Worm (Caenorhabditis elegans): ENCODE results near the gene grd-7.

The grd-7 gene

ce11 chrX:7232158-7232822 lies 37.0 kb downstream of the grd-7 start:
- TF ChIP-seq lin-1 (GFP tag; IDR thresholded peaks at IDR 0.05) (peak; percentile 58; the same call in 1 of the 2 replicates), ceh-32 (tag; optimal IDR thresholded peaks at IDR 0.05; ENCODE audit: poor library complexity) (no peak), Y48G9A.11 (GFP tag; IDR thresholded peaks at IDR 0.05) (no peak), mxl-3 (GFP tag; optimal IDR thresholded peaks at IDR 0.05) (peak; percentile 40), mep-1 (tag; optimal IDR thresholded peaks at IDR 0.05) (peak; percentile 39), D1046.2 (GFP tag; IDR thresholded peaks at IDR 0.05) (no peak), attf-4 (tag; optimal IDR thresholded peaks at IDR 0.05) (no peak), zag-1 (tag; optimal IDR thresholded peaks at IDR 0.05) (no peak), zfp-2 (tag; optimal IDR thresholded peaks at IDR 0.05) (no peak), T26A8.4 (GFP tag; IDR thresholded peaks at IDR 0.05) (no peak), zip-11 (GFP tag; IDR thresholded peaks at IDR 0.05) (no peak), dpl-1 (GFP tag; optimal IDR thresholded peaks at IDR 0.05) (peak; percentile 9), hif-1 (tag; optimal IDR thresholded peaks at IDR 0.05) (peak in 1 of 2 experiments; percentile 1), daf-12 (tag; optimal IDR thresholded peaks at IDR 0.05) (no peak), nhr-76 (tag; optimal IDR thresholded peaks at IDR 0.05) (no peak), dmd-8 (GFP tag; IDR thresholded peaks at IDR 0.05) (no peak), mes-2 (tag; optimal IDR thresholded peaks at IDR 0.05; ENCODE audit: poor library complexity, severe bottlenecking) (peak; percentile 7), madf-5 (GFP tag; IDR thresholded peaks at IDR 0.05) (0 out of 4 replicates have a peak, but pooled peaks of 1 of the 2 experiments have one; percentile 26), Y75B8A.6 (GFP tag; IDR thresholded peaks at IDR 0.05) (0 out of 2 replicates have a peak, but pooled peaks have one; percentile 20), nhr-102 (tag; optimal IDR thresholded peaks at IDR 0.05) (no peak), F49E8.2 (tag; optimal IDR thresholded peaks at IDR 0.05; ENCODE audit: borderline replicate concordance) (no peak), pha-4 (GFP tag; IDR thresholded peaks at IDR 0.05) (no peak), pha-4 (tag; optimal IDR thresholded peaks at IDR 0.05) (no peak), spr-3 (GFP tag; optimal IDR thresholded peaks at IDR 0.05) (no peak), lsy-2 (tag; optimal IDR thresholded peaks at IDR 0.05) (peak in 1 of 2 experiments; percentile 62), F26F4.8 (GFP tag; conservative IDR thresholded peaks at IDR 0.05) (no peak), tra-1 (GFP tag; IDR thresholded peaks at IDR 0.05) (no peak), ztf-11 (tag; optimal IDR thresholded peaks at IDR 0.05) (no peak), sdz-12 (GFP tag; optimal IDR thresholded peaks at IDR 0.05) (no peak), pqm-1 (tag; optimal IDR thresholded peaks at IDR 0.05) (peak; percentile 10), nhr-41 (GFP tag; IDR thresholded peaks at IDR 0.05) (no peak), ceh-62 (tag; optimal IDR thresholded peaks at IDR 0.05) (no peak), ctbp-1 (GFP tag; IDR thresholded peaks at IDR 0.05) (no peak), ceh-82 (tag; optimal IDR thresholded peaks at IDR 0.05) (no peak), unc-130 (GFP tag; optimal IDR thresholded peaks at IDR 0.05) (no peak), lin-29 (GFP tag; IDR thresholded peaks at IDR 0.05) (no peak), nhr-28 (tag; optimal IDR thresholded peaks at IDR 0.05) (peak; percentile 23), skn-1 (tag; optimal IDR thresholded peaks at IDR 0.05) (no peak), ceh-44 (GFP tag; IDR thresholded peaks at IDR 0.05) (no peak), cey-2 (tag; optimal IDR thresholded peaks at IDR 0.05; ENCODE audit: borderline replicate concordance, insufficient read depth) (no peak), T20F7.1 (GFP tag; optimal IDR thresholded peaks at IDR 0.05) (no peak), R02D3.7 (tag; optimal IDR thresholded peaks at IDR 0.05) (no peak), F44E2.7 (GFP tag; IDR thresholded peaks at IDR 0.05) (no peak), Y105C5A.15 (GFP tag; IDR thresholded peaks at IDR 0.05) (no peak), daf-8 (GFP tag; IDR thresholded peaks at IDR 0.05) (no peak), gei-8 (GFP tag; optimal IDR thresholded peaks at IDR 0.05) (no peak), rbr-2 (tag; optimal IDR thresholded peaks at IDR 0.05) (peak; percentile 22), hmg-1.1 (GFP tag; IDR thresholded peaks at IDR 0.05) (peak; percentile 50; the same call in 1 of the 2 replicates), hlh-11 (tag; optimal IDR thresholded peaks at IDR 0.05) (peak; percentile 83), lim-7 (GFP tag; IDR thresholded peaks at IDR 0.05) (no peak), fos-1 (tag; optimal IDR thresholded peaks at IDR 0.05) (no peak)

Measured in whole organism, L4 larva.